Worm (Caenorhabditis elegans): Measurements from ENCODE around the gene nemp-1.

ce11 chrIII:488464-488863 lies 16.3 kb downstream of the nemp-1 start, which contains the start of gene F30H5.5:
- no peak for TF ChIP-seq elt-3 (tag; optimal IDR thresholded peaks at IDR 0.05)
- no peak for TF ChIP-seq unc-86 (tag; optimal IDR thresholded peaks at IDR 0.05)
- TF ChIP-seq ceh-8 (GFP tag; optimal IDR thresholded peaks at IDR 0.05) = no peak
- no peak for TF ChIP-seq tlp-1 (tag; optimal IDR thresholded peaks at IDR 0.05)
- TF ChIP-seq unc-62 (GFP tag; optimal IDR thresholded peaks at IDR 0.05) = no peak
- no peak for TF ChIP-seq zag-1 (tag; optimal IDR thresholded peaks at IDR 0.05)
- no peak for TF ChIP-seq ceh-63 (GFP tag; optimal IDR thresholded peaks at IDR 0.05)
- TF ChIP-seq skn-1 (tag; optimal IDR thresholded peaks at IDR 0.05) = no peak

All from whole organism, L1 larva.